Worm (Caenorhabditis elegans): ENCODE results near the gene Y40B10B.1.

The Y40B10B.1 gene

ce11 chrV:1927015-1927414 lies 34.3 kb downstream of the Y40B10B.1 start, which contains the start of gene T06A1.5:
Gene T06A1.5 (plus strand): TSS chrV:1927223.
- no peak for TF ChIP-seq snu-23 (GFP tag; optimal IDR thresholded peaks at IDR 0.05)
- TF ChIP-seq elt-2 (tag; optimal IDR thresholded peaks at IDR 0.05): peak; percentile 75

ce11 chrV:1925487-1925886 lies 35.9 kb downstream of the Y40B10B.1 start, which contains the start of gene T06A1.1:
Gene T06A1.1 (minus strand): TSS chrV:1925587.
- TF ChIP-seq ets-5 (GFP tag; IDR thresholded peaks at IDR 0.05) (no peak), ceh-82 (tag; optimal IDR thresholded peaks at IDR 0.05) (no peak), aly-2 (tag; optimal IDR thresholded peaks at IDR 0.05) (no peak), unc-98 (GFP tag; IDR thresholded peaks at IDR 0.05) (no peak), Y116A8C.19 (tag; optimal IDR thresholded peaks at IDR 0.05; ENCODE audit: borderline replicate concordance) (no peak), lin-13 (GFP tag; optimal IDR thresholded peaks at IDR 0.05) (no peak), nhr-85 (tag) (no peak), zag-1 (tag; optimal IDR thresholded peaks at IDR 0.05) (no peak), lir-3 (tag; optimal IDR thresholded peaks at IDR 0.05; ENCODE audit: poor library complexity) (no peak), tlp-1 (tag; optimal IDR thresholded peaks at IDR 0.05) (no peak), egl-27 (tag; optimal IDR thresholded peaks at IDR 0.05) (no peak), hlh-4 (tag; optimal IDR thresholded peaks at IDR 0.05) (no peak), elt-2 (tag; optimal IDR thresholded peaks at IDR 0.05) (no peak)

- TF ChIP-seq F16B12.6 (tag; optimal IDR thresholded peaks at IDR 0.05) (no peak), unc-62 (GFP tag; optimal IDR thresholded peaks at IDR 0.05) (no peak), lsy-2 (tag; optimal IDR thresholded peaks at IDR 0.05) (no peak)
These were observed 40.0 kb downstream of the Y40B10B.1 start, which contains the start of gene gst-37 for ce11 chrV:1921321-1921720. Gene gst-37 (plus strand): TSS chrV:1921621.

- TF ChIP-seq aha-1 (tag; optimal IDR thresholded peaks at IDR 0.05) (no peak), F16B12.6 (tag; optimal IDR thresholded peaks at IDR 0.05) (no peak), snu-23 (GFP tag; optimal IDR thresholded peaks at IDR 0.05) (no peak), tbx-2 (tag; optimal IDR thresholded peaks at IDR 0.05) (no peak), tlp-1 (tag; optimal IDR thresholded peaks at IDR 0.05) (no peak), nhr-47 (tag; optimal IDR thresholded peaks at IDR 0.05) (no peak), nhr-76 (tag; optimal IDR thresholded peaks at IDR 0.05) (no peak), grh-1 (GFP tag; IDR thresholded peaks at IDR 0.05) (no peak)
These were observed 41.2 kb downstream of the Y40B10B.1 start, which contains the start of gene Y32G9A.12 for ce11 chrV:1920105-1920504. Gene Y32G9A.12 (minus strand): TSS chrV:1920205.

ce11 chrV:1918030-1918559 lies 43.3 kb downstream of the Y40B10B.1 start, which contains the start of gene Y32G9A.2:
Gene Y32G9A.2 (plus strand): TSS chrV:1918509.
- peak; percentile 43 for TF ChIP-seq skn-1 (tag; optimal IDR thresholded peaks at IDR 0.05)
- peak; percentile 22 for TF ChIP-seq lin-15B (tag; optimal IDR thresholded peaks at IDR 0.05)
- TF ChIP-seq nhr-90 (tag; optimal IDR thresholded peaks at IDR 0.05; ENCODE audit: poor library complexity): peak; percentile 42
- TF ChIP-seq C34B4.2 (tag; optimal IDR thresholded peaks at IDR 0.05): no peak
- no peak for TF ChIP-seq fkh-10 (GFP tag; optimal IDR thresholded peaks at IDR 0.05)
- TF ChIP-seq fos-1 (tag; optimal IDR thresholded peaks at IDR 0.05): no peak
- TF ChIP-seq vab-15 (tag; optimal IDR thresholded peaks at IDR 0.05): no peak
- peak; percentile 63 for TF ChIP-seq snu-23 (GFP tag; optimal IDR thresholded peaks at IDR 0.05)
- TF ChIP-seq blmp-1 (tag; optimal IDR thresholded peaks at IDR 0.05): peak; percentile 81
- TF ChIP-seq irx-1 (tag; optimal IDR thresholded peaks at IDR 0.05): no peak
- TF ChIP-seq elt-3 (tag; optimal IDR thresholded peaks at IDR 0.05): no peak
- peak; percentile 43 to 62 (median 61) for TF ChIP-seq dpl-1 (GFP tag; optimal IDR thresholded peaks at IDR 0.05)
- TF ChIP-seq unc-30 (tag; optimal IDR thresholded peaks at IDR 0.05): no peak
- peak; percentile 1 for TF ChIP-seq xbp-1 (tag; optimal IDR thresholded peaks at IDR 0.05)
- TF ChIP-seq nhr-237 (tag; optimal IDR thresholded peaks at IDR 0.05): no peak
- peak; percentile 53 for TF ChIP-seq C16A3.4 (tag; optimal IDR thresholded peaks at IDR 0.05)
- no peak for TF ChIP-seq grh-1 (GFP tag; IDR thresholded peaks at IDR 0.05)
- peak; percentile 30 for TF ChIP-seq swsn-7 (tag; optimal IDR thresholded peaks at IDR 0.05)
- peak; percentile 6; the same call in 1 of the 2 replicates for TF ChIP-seq isw-1 (GFP tag; IDR thresholded peaks at IDR 0.05)
- no peak for TF ChIP-seq nhr-47 (tag; optimal IDR thresholded peaks at IDR 0.05)
- TF ChIP-seq unc-98 (GFP tag; IDR thresholded peaks at IDR 0.05): no peak
- TF ChIP-seq tlp-1 (tag; optimal IDR thresholded peaks at IDR 0.05): no peak
- TF ChIP-seq dsc-1 (tag; optimal IDR thresholded peaks at IDR 0.05): peak; percentile 20
- TF ChIP-seq ceh-90 (tag; optimal IDR thresholded peaks at IDR 0.05): no peak
- peak; percentile 45 for TF ChIP-seq rnt-1 (tag; optimal IDR thresholded peaks at IDR 0.05)
- peak; percentile 68 for TF ChIP-seq nhr-85 (tag)
- peak; percentile 32 for TF ChIP-seq tbx-2 (tag; optimal IDR thresholded peaks at IDR 0.05)
- peak; percentile 51 to 78 for TF ChIP-seq lin-35 (GFP tag; optimal IDR thresholded peaks at IDR 0.05)
- TF ChIP-seq ama-1 (optimal IDR thresholded peaks at IDR 0.05): no peak
